Worm (Caenorhabditis elegans): Measurements from ENCODE around the gene srg-4.

Gene srg-4

DNA sequence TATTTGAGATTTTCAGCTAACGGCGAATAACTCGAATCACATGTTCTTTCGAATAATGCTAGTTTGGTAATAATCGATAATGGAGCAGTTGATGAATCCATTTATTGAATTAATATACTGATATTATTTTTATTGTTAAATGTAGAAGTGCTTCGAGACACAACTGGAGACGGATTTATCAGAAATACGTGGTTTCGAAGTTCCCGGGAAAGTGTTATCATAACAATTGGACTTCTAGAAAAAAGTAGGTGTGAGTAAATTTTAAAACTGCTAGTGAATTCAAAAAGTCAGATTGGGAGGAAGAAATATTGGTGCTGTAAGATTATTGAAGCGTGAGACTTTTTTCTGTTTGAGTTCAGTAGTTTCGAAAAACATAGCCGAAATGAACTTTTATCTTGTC is 1.8 kb downstream of the srg-4 start, which contains the start of gene srg-2:
srg-2 (minus strand) TSS at position 101 of the 400 bp plus-strand sequence.
- no peak for TF ChIP-seq nhr-12 (tag; optimal IDR thresholded peaks at IDR 0.05)
- TF ChIP-seq ces-1 (GFP tag; optimal IDR thresholded peaks at IDR 0.05) = no peak
- no peak for TF ChIP-seq blmp-1 (tag; optimal IDR thresholded peaks at IDR 0.05)
- no peak for TF ChIP-seq unc-120 (tag; optimal IDR thresholded peaks at IDR 0.05; ENCODE audit: poor library complexity, severe bottlenecking)
- TF ChIP-seq drap-1 (GFP tag; optimal IDR thresholded peaks at IDR 0.05) = no peak
- TF ChIP-seq lin-13 (tag; optimal IDR thresholded peaks at IDR 0.05) = no peak
- no peak for TF ChIP-seq elt-3 (tag; optimal IDR thresholded peaks at IDR 0.05)
- TF ChIP-seq mls-2 (tag; optimal IDR thresholded peaks at IDR 0.05) = no peak
- TF ChIP-seq bed-3 (GFP tag; optimal IDR thresholded peaks at IDR 0.05) = no peak
- TF ChIP-seq lsy-2 (tag; optimal IDR thresholded peaks at IDR 0.05) = no peak
- TF ChIP-seq M03D4.4 (tag; optimal IDR thresholded peaks at IDR 0.05) = no peak
- TF ChIP-seq zip-8 (tag; optimal IDR thresholded peaks at IDR 0.05) = no peak
- TF ChIP-seq tbx-8 (GFP tag; optimal IDR thresholded peaks at IDR 0.05) = no peak
- no peak for TF ChIP-seq cnd-1 (tag; optimal IDR thresholded peaks at IDR 0.05)

ce11 chrIII:6258262-6258661 is 3.6 kb downstream of the srg-4 start, which contains the start of gene srg-1:
Gene srg-1, minus strand, starts transcription at chrIII:6258362.
- TF ChIP-seq ceh-43 (GFP tag; optimal IDR thresholded peaks at IDR 0.05) = no peak
- no peak for TF ChIP-seq sem-2 (GFP tag; optimal IDR thresholded peaks at IDR 0.05)
- TF ChIP-seq M03D4.4 (tag; optimal IDR thresholded peaks at IDR 0.05) = no peak
- no peak for TF ChIP-seq unc-39 (tag; optimal IDR thresholded peaks at IDR 0.05)
- TF ChIP-seq ham-2 (GFP tag; optimal IDR thresholded peaks at IDR 0.05) = no peak
- TF ChIP-seq ztf-11 (tag; optimal IDR thresholded peaks at IDR 0.05) = no peak
- TF ChIP-seq hlh-1 (tag; optimal IDR thresholded peaks at IDR 0.05) = no peak
- TF ChIP-seq flh-1 (GFP tag; optimal IDR thresholded peaks at IDR 0.05) = no peak
- TF ChIP-seq unc-120 (tag; optimal IDR thresholded peaks at IDR 0.05; ENCODE audit: poor library complexity, severe bottlenecking) = no peak
- TF ChIP-seq lin-13 (tag; optimal IDR thresholded peaks at IDR 0.05) = no peak
- no peak for TF ChIP-seq bed-3 (GFP tag; optimal IDR thresholded peaks at IDR 0.05)
- TF ChIP-seq nhr-12 (tag; optimal IDR thresholded peaks at IDR 0.05) = no peak
- TF ChIP-seq mls-2 (tag; optimal IDR thresholded peaks at IDR 0.05) = no peak
- no peak for TF ChIP-seq mab-5 (tag; optimal IDR thresholded peaks at IDR 0.05)
- TF ChIP-seq lsy-2 (tag; optimal IDR thresholded peaks at IDR 0.05) = no peak
- TF ChIP-seq elt-3 (tag; optimal IDR thresholded peaks at IDR 0.05) = no peak
- TF ChIP-seq tbx-8 (GFP tag; optimal IDR thresholded peaks at IDR 0.05) = no peak
- no peak for TF ChIP-seq drap-1 (GFP tag; optimal IDR thresholded peaks at IDR 0.05)
- no peak for TF ChIP-seq unc-62 (GFP tag; optimal IDR thresholded peaks at IDR 0.05)
- TF ChIP-seq zip-8 (tag; optimal IDR thresholded peaks at IDR 0.05) = no peak

DNA sequence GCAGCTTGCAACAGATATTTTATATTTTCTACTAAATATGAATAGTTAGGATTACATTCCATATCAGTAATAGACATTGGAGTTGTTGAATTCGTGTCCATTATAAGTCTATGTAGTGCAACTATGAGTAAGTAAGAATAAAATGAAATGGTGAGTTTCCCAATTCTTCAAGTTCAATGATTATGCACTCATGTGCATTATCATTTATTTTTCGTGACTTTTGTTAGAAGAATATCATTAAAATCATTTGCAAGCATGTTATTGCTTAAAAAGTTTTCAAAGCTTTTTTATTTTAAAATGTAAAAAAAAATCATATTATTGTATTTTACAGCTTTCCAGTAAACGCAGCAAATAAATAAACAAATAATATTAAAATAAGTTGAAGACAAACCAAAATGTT is 5.2 kb downstream of the srg-4 start, which contains the start of gene srg-9:
srg-9 (minus strand) TSS at position 101 of the 400 bp plus-strand sequence.
- TF ChIP-seq unc-120 (tag; optimal IDR thresholded peaks at IDR 0.05; ENCODE audit: poor library complexity, severe bottlenecking) = no peak
- no peak for TF ChIP-seq M03D4.4 (tag; optimal IDR thresholded peaks at IDR 0.05)
- no peak for TF ChIP-seq ztf-11 (tag; optimal IDR thresholded peaks at IDR 0.05)
- TF ChIP-seq sptf-1 (tag; optimal IDR thresholded peaks at IDR 0.05) = no peak
- no peak for TF ChIP-seq nhr-2 (tag; optimal IDR thresholded peaks at IDR 0.05)

DNA sequence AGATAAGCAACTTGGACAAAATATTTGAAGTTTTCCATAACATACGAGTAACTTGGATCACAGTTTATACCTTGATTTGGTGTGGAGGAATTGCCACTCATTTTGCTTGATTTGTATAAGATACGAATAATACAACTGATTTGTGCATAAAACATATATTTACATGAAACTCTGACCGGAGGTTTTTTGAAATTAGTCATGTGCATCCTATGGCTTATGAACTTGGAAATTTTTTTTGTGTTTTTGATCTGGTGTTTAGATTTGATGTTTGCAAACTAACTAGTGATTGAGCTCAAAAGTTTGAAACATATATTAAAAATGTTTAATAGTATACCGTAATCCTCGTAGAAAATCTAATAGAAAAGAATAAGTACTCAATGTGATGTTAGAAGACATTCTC is 7.1 kb downstream of the srg-4 start, which contains the start of gene srg-8:
srg-8 (minus strand) TSS at position 101 of the 400 bp plus-strand sequence.
- TF ChIP-seq elt-1 (tag; optimal IDR thresholded peaks at IDR 0.05; ENCODE audit: borderline replicate concordance, insufficient read depth) (no peak), lin-32 (GFP tag; optimal IDR thresholded peaks at IDR 0.05) (no peak), ceh-83 (GFP tag; optimal IDR thresholded peaks at IDR 0.05) (no peak), M03D4.4 (tag; optimal IDR thresholded peaks at IDR 0.05) (no peak), mab-5 (tag; optimal IDR thresholded peaks at IDR 0.05) (no peak), nhr-2 (tag; optimal IDR thresholded peaks at IDR 0.05) (no peak), ces-1 (GFP tag; optimal IDR thresholded peaks at IDR 0.05) (no peak), lin-13 (tag; optimal IDR thresholded peaks at IDR 0.05) (no peak), ceh-39 (tag; optimal IDR thresholded peaks at IDR 0.05) (no peak), ham-2 (GFP tag; optimal IDR thresholded peaks at IDR 0.05) (no peak), hlh-1 (tag; optimal IDR thresholded peaks at IDR 0.05) (no peak), drap-1 (GFP tag; optimal IDR thresholded peaks at IDR 0.05) (no peak)

ce11 chrIII:6251511-6251910 is 10.4 kb downstream of the srg-4 start, which contains the start of gene amdh-1:
Gene amdh-1, plus strand, starts transcription at chrIII:6251811.
- TF ChIP-seq drap-1 (GFP tag; optimal IDR thresholded peaks at IDR 0.05) (no peak), nhr-12 (tag; optimal IDR thresholded peaks at IDR 0.05) (no peak), M03D4.4 (tag; optimal IDR thresholded peaks at IDR 0.05) (no peak), ceh-39 (tag; optimal IDR thresholded peaks at IDR 0.05) (no peak), sem-2 (GFP tag; optimal IDR thresholded peaks at IDR 0.05) (no peak), nhr-28 (tag; optimal IDR thresholded peaks at IDR 0.05) (no peak), ham-2 (GFP tag; optimal IDR thresholded peaks at IDR 0.05) (no peak), pha-4 (tag; optimal IDR thresholded peaks at IDR 0.05) (no peak), lin-32 (GFP tag; optimal IDR thresholded peaks at IDR 0.05) (no peak), ceh-83 (GFP tag; optimal IDR thresholded peaks at IDR 0.05) (no peak), sptf-1 (tag; optimal IDR thresholded peaks at IDR 0.05) (no peak), ces-1 (GFP tag; optimal IDR thresholded peaks at IDR 0.05) (no peak), nhr-237 (tag; optimal IDR thresholded peaks at IDR 0.05) (no peak), unc-62 (GFP tag; optimal IDR thresholded peaks at IDR 0.05) (no peak), lin-13 (tag; optimal IDR thresholded peaks at IDR 0.05) (no peak)
